Worm (Caenorhabditis elegans) whole organism, early embryonic: ENCODE data around the gene F55E10.4.
A peak's percentile ranks its signal among the peaks of the same experiment; 100 is the strongest.

ENCODE experiments used
- B0310.2 ChIP-seq: sonication (generic microtip); optimal IDR thresholded peaks from 2 replicates; lab custom pipeline; 2016; ENCODE audit warnings: mild to moderate bottlenecking, missing genetic modification characterization, missing compliant biosample characterization
- F13C5.2 ChIP-seq: sonication (generic microtip); optimal IDR thresholded peaks from 2 replicates; lab custom pipeline; 2017; ENCODE audit warnings: mild to moderate bottlenecking, missing genetic modification characterization, inconsistent platforms, missing compliant biosample characterization
- aly-1 ChIP-seq: sonication (generic microtip); optimal IDR thresholded peaks from 2 replicates; lab custom pipeline; 2016; ENCODE audit warnings: missing genetic modification characterization, missing compliant biosample characterization
- ama-1 ChIP-seq: fragments of 150-350 bp; optimal IDR thresholded peaks from 2 replicates; lab custom pipeline; 2014
- ceh-13 ChIP-seq: fragments of 200-800 bp; sonication (Bioruptor generic); optimal IDR thresholded peaks from 2 replicates; lab custom pipeline; 2018; ENCODE audit warnings: mild to moderate bottlenecking, missing genetic modification characterization, missing compliant biosample characterization
- ceh-36 ChIP-seq: sonication (generic microtip); optimal IDR thresholded peaks from 2 replicates; lab custom pipeline; 2016; ENCODE audit warnings: missing genetic modification characterization, inconsistent platforms, missing compliant biosample characterization
- ets-7 ChIP-seq: sonication (generic microtip); optimal IDR thresholded peaks from 2 replicates; lab custom pipeline; 2016; ENCODE audit warnings: missing genotype, missing genetic modification characterization, missing compliant biosample characterization
- flt-1 ChIP-seq: fragments of 200-800 bp; sonication (Bioruptor generic); IDR thresholded peaks from 2 replicates; pipeline ENCODE4 v1.3.6; 2022; ENCODE audit warnings: missing genetic modification characterization, missing compliant biosample characterization
- hmbx-1 ChIP-seq: sonication (generic microtip); optimal IDR thresholded peaks from 2 replicates; lab custom pipeline; 2016; ENCODE audit warnings: mild to moderate bottlenecking, missing genetic modification characterization, missing compliant biosample characterization
- hmg-4 ChIP-seq: fragments of 200-800 bp; sonication (Bioruptor generic); optimal IDR thresholded peaks from 2 replicates; lab custom pipeline; 2018; ENCODE audit warnings: mild to moderate bottlenecking, missing genetic modification characterization, missing compliant biosample characterization
- hnd-1 ChIP-seq: sonication (generic microtip); optimal IDR thresholded peaks from 2 replicates; lab custom pipeline; 2016; ENCODE audit warnings: missing genetic modification characterization, missing compliant biosample characterization
- pes-1 ChIP-seq: fragments of 200-800 bp; sonication (Bioruptor generic); IDR thresholded peaks from 2 replicates; pipeline ENCODE4 v1.3.6; 2022; ENCODE audit warnings: missing genetic modification reagents, missing genetic modification characterization, missing compliant biosample characterization
- scrt-1 ChIP-seq: fragments of 200-800 bp; sonication (Bioruptor generic); IDR thresholded peaks from 2 replicates; pipeline ENCODE4 v1.3.6; 2022; ENCODE audit warnings: missing genetic modification characterization, missing compliant biosample characterization
- sea-1 ChIP-seq: fragments of 200-800 bp; sonication (Bioruptor generic); conservative IDR thresholded peaks from 2 replicates; pipeline ENCODE4 v1.3.6; 2022; ENCODE audit warnings: missing genetic modification characterization, missing compliant biosample characterization
- tbx-11 ChIP-seq: fragments of 200-800 bp; sonication (Bioruptor generic); IDR thresholded peaks from 2 replicates; pipeline ENCODE4 v1.3.6; 2022; ENCODE audit warnings: missing genetic modification characterization, missing compliant biosample characterization
- tbx-37 ChIP-seq: fragments of 200-800 bp; sonication (Bioruptor generic); conservative IDR thresholded peaks from 2 replicates; pipeline ENCODE4 v1.3.6; 2022; ENCODE audit warnings: missing genetic modification reagents, missing genetic modification characterization, missing compliant biosample characterization
- tra-4 ChIP-seq: sonication (generic microtip); optimal IDR thresholded peaks from 2 replicates; lab custom pipeline; 2017; ENCODE audit warnings: missing genetic modification characterization, missing compliant biosample characterization

F55E10.4 gene

DNA sequence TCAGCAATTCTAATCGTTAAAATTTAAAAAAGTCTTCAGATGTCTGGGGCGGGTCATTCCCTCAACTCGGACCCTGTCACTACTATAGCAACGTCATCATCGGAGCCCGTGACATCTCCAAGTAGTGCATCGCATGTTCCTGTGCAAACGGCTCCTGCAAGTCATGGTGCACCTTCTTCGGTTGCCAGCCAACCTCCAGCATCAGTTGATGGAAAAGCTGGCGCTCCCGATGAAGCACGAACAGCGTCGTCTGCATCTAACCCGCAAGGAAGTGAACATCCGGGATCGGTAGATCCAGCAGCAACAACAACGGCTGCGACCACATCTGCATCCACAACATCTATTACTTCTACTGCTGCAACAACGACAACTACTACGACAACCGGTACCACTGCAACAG lies 33.1 kb downstream of the F55E10.4 start, which contains the start of gene R09F10.3:
TSS of gene R09F10.3 (plus strand) at position 40 of the 400 bp plus-strand sequence.
- TF ChIP-seq flt-1 (GFP tag; lab: Robert Waterston, UW) (no peak), hmg-4 (GFP tag; lab: Kevin White, UChicago) (peak; percentile 12)

DNA sequence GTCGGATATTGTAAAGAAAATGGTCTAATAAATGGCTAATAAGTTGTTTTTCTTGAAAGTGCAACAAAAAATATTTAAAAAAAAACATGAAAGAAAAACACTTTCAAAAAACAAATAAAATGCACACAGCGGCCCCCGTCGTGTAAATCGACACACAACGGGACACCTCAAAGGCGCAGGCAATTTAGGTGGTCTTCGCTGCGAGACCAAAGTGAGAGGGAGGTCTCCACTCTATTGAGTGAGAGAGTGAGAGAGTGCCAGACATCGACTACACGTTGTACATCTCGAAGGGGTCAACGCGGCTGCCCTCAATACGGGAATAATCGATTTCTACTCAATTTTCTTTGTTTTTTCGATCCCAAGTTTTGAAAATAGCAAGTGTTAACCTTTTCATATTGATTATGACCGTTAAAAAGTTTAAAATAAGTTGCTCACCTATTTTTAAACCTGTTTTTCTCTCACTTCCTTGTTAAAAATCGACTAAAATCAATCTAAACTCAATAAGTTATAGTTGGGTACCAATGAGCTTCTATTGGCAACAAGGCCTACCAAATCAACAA lies 40.9 kb downstream of the F55E10.4 start, which contains the start of gene sec-16A.2:
TSS of gene sec-16A.2 (plus strand) at position 510 of the 560 bp plus-strand sequence.
- TF ChIP-seq B0310.2 (no peak), ceh-13 (GFP tag; lab: Kevin White, UChicago) (no peak), flt-1 (GFP tag; lab: Robert Waterston, UW) (0 out of 2 replicates have a peak, but pooled peaks have one; percentile 2), F13C5.2 (tag; lab: Kevin White, UChicago) (peak; percentile 0), ama-1 (lab: Kevin White, UChicago) (no peak), scrt-1 (GFP tag; lab: Robert Waterston, UW) (no peak), tbx-11 (no peak), sea-1 (no peak), hmg-4 (GFP tag; lab: Kevin White, UChicago) (peak; percentile 67), hnd-1 (tag; lab: Kevin White, UChicago) (no peak)

DNA sequence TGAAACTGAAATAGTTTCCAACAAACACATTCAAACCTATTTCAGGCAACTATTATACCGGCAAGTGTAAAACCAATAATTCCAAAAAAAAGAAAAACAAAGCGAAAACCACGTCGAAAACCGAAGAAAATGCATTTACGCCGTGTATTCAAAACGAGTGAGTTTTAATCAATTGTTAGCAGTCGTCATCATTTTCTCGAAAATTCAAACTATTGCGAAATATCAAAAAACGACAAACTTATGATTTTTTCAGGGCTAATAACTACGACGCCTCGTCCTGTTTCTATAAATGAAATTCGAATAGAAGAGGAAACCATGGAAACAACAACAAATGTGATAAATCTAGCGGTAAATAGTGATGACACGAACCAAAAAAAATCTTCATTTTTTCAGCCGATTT lies 41.5 kb downstream of the F55E10.4 start:
- TF ChIP-seq B0310.2, result no peak
- TF ChIP-seq aly-1 (tag; lab: Kevin White, UChicago), result no peak
- no peak for TF ChIP-seq flt-1 (GFP tag; lab: Robert Waterston, UW)
- TF ChIP-seq ama-1 (lab: Kevin White, UChicago), result no peak

DNA sequence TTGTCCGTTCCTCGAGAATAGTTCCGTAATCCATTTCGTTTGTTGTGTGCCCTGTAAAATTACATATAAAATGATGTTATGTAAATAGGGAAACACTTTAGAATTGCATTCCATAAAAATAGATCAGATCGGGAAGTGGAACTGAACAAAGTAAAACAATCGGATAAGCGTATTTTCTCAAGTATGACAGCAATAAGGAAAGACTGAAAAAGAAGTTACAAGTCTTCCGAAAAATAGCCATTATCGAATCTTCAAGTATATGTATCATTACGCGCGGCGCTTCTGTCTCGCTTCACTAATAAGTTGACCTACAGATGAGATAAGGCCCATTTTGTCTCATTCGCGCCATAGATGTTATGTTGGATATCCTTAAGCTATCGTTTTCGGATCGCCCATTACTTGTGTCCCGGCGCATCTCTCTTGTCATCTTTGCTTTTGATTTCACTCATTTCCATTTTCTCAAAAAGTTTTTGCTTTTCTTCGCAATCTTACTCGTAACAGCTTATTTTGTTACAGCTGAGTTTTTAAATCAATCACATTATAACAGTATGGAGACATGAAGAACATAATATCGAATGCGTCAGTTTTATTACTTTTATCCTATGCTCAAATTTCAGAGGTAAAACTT lies 42.4 kb downstream of the F55E10.4 start, which contains the start of the genes fis-2 and F13B9.2:
TSS of gene fis-2 (minus strand) at position 51 of the 628 bp plus-strand sequence.
TSS of gene F13B9.2 (plus strand) at position 515 of the 628 bp plus-strand sequence.
- TF ChIP-seq ceh-36 (no peak), pes-1 (GFP tag; lab: Robert Waterston, UW) (no peak), hmg-4 (GFP tag; lab: Kevin White, UChicago) (no peak), tra-4 (no peak), tbx-37 (no peak), aly-1 (tag; lab: Kevin White, UChicago) (no peak), hmbx-1 (no peak), ceh-13 (GFP tag; lab: Kevin White, UChicago) (no peak), hnd-1 (tag; lab: Kevin White, UChicago) (no peak), scrt-1 (GFP tag; lab: Robert Waterston, UW) (no peak), F13C5.2 (tag; lab: Kevin White, UChicago) (no peak), B0310.2 (no peak), ama-1 (lab: Kevin White, UChicago) (no peak)

DNA sequence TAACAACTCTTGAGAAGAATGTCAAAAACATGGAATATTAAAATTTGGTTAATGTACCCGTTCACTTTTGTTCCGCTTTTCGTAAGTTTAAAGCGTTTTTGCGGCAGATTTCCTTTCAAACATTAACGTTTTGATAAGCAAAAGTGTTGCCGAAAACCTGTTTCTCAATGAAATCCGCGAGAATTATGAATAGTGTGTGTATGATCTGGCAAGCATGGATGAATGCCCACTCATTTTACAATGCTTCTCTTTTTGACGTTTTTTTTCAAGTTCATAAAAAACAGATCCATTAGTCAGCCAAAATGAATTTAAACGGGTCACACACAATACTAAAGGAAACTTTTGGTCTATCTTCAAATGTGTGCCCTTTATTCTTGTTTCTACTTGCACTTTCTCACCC lies 43.7 kb downstream of the F55E10.4 start:
- TF ChIP-seq aly-1 (tag; lab: Kevin White, UChicago), result no peak
- TF ChIP-seq tbx-37, result no peak
- no peak for TF ChIP-seq ets-7 (tag; lab: Kevin White, UChicago)
- TF ChIP-seq hmg-4 (GFP tag; lab: Kevin White, UChicago), result no peak
- no peak for TF ChIP-seq F13C5.2 (tag; lab: Kevin White, UChicago)
